Worm (Caenorhabditis elegans) whole organism, late embryonic: ENCODE data around the gene T05A7.13.

ENCODE experiments used
- ceh-30 ChIP-seq: fragments of 150-350 bp; optimal IDR thresholded peaks from 2 replicates; lab custom pipeline; 2014; ENCODE audit warnings: missing biosample characterization, missing genetic modification characterization
- ceh-45 ChIP-seq: fragments of 200-800 bp; sonication (Bioruptor generic); IDR thresholded peaks from 2 replicates; pipeline ENCODE4 v1.3.6; 2022; ENCODE audit warnings: missing genetic modification reagents, missing genetic modification characterization, missing compliant biosample characterization
- sdc-2 ChIP-seq: sonication (generic microtip); optimal IDR thresholded peaks from 2 replicates; lab custom pipeline; 2016; ENCODE audit warnings: missing genotype, missing genetic modification characterization, missing compliant biosample characterization
- ttx-3 ChIP-seq: sonication (generic microtip); optimal IDR thresholded peaks from 2 replicates; lab custom pipeline; 2016; ENCODE audit warnings: missing genetic modification reagents, missing genetic modification characterization, missing compliant biosample characterization

DNA sequence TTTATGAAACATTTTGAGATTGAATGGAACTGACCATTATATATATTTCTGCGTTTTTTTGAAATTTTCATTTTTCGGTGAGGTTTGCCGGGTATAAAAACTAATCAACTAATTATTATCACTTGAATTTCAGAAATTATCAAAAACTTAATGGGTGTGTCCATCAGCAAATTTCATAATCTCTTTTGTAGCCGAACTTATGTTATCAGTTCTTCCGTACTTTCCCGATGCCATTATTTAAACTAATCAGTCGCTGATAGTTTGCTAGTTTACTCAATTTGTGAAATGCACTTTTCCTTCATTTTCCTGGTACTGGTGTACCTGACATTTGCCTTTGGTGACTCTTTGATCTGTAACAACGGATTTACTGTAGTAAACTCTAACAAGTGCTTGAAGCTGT lies 13.0 kb upstream of the T05A7.13 start:
- TF ChIP-seq ceh-45 (GFP tag; lab: Robert Waterston, UW): no peak
- no peak for TF ChIP-seq ttx-3 (tag; lab: Kevin White, UChicago)
- no peak for TF ChIP-seq ceh-30 (tag; lab: Kevin White, UChicago)
- no peak for TF ChIP-seq sdc-2
